Fruit fly (Drosophila melanogaster) whole organism, embryonic: ENCODE measurements around the gene mthl11.

Experiments
- Ada2b ChIP-seq: fragments of 200-800 bp; sonication (Bioruptor generic); IDR thresholded peaks from 2 replicates; pipeline ENCODE4 v1.3.6; 2022; ENCODE audit warnings: missing biosample characterization, missing genetic modification characterization
- Asciz ChIP-seq: fragments of 200-800 bp; sonication (Bioruptor generic); optimal IDR thresholded peaks from 2 replicates; lab custom pipeline; 2017; ENCODE audit warnings: missing biosample characterization, mild to moderate bottlenecking, missing genetic modification characterization, missing genetic modification reagents
- CG10366 ChIP-seq: fragments of 200-800 bp; sonication (Bioruptor generic); IDR thresholded peaks from 2 replicates; pipeline ENCODE4 v1.3.6; 2022; ENCODE audit warnings: missing biosample characterization, missing genetic modification characterization
- CG11696 ChIP-seq: fragments of 200-800 bp; sonication (Bioruptor generic); IDR thresholded peaks from 2 replicates; pipeline ENCODE4 v1.3.6; 2022; ENCODE audit warnings: missing biosample characterization, missing genetic modification characterization
- CG12104 ChIP-seq: fragments of 200-800 bp; sonication (Bioruptor generic); optimal IDR thresholded peaks from 3 replicates; lab custom pipeline; 2016; ENCODE audit warnings: missing biosample characterization, missing genetic modification characterization
- CG13287 ChIP-seq: fragments of 200-800 bp; sonication (Bioruptor generic); IDR thresholded peaks from 2 replicates; pipeline ENCODE4 v1.3.6; 2022; ENCODE audit warnings: missing biosample characterization, missing genetic modification characterization; ENCODE audit not compliant: partially characterized antibody
- CG13624 ChIP-seq: fragments of 200-800 bp; sonication (Bioruptor generic); optimal IDR thresholded peaks from 2 replicates; lab custom pipeline; 2016; ENCODE audit warnings: missing biosample characterization, missing genetic modification characterization
- CG13894 ChIP-seq: fragments of 200-800 bp; sonication (Bioruptor generic); optimal IDR thresholded peaks from 3 replicates; lab custom pipeline; 2018; ENCODE audit warnings: missing biosample characterization, mild to moderate bottlenecking, missing genetic modification characterization, moderate library complexity
- CG1603 ChIP-seq: fragments of 200-800 bp; sonication (Bioruptor generic); optimal IDR thresholded peaks from 2 replicates; lab custom pipeline; 2019; ENCODE audit warnings: missing biosample characterization, mild to moderate bottlenecking, missing genetic modification characterization, moderate library complexity
- CG16863 ChIP-seq: fragments of 200-800 bp; sonication (Bioruptor generic); optimal IDR thresholded peaks from 3 replicates; lab custom pipeline; 2016; ENCODE audit warnings: missing biosample characterization, missing genetic modification characterization
- CG1792 ChIP-seq: fragments of 200-800 bp; sonication (Bioruptor generic); optimal IDR thresholded peaks from 2 replicates; lab custom pipeline; 2016; ENCODE audit warnings: missing biosample characterization, missing genetic modification characterization
- CG2120 ChIP-seq: fragments of 200-800 bp; sonication (Bioruptor generic); optimal IDR thresholded peaks from 3 replicates; lab custom pipeline; 2016; ENCODE audit warnings: missing biosample characterization, missing genetic modification characterization
- CG2712 ChIP-seq: fragments of 200-800 bp; optimal IDR thresholded peaks from 3 replicates; lab custom pipeline; 2019; ENCODE audit warnings: missing biosample characterization, mild to moderate bottlenecking, missing genetic modification characterization, moderate library complexity
- CG31441 ChIP-seq: fragments of 200-800 bp; sonication (Bioruptor generic); IDR thresholded peaks from 2 replicates; pipeline ENCODE4 v1.3.6; 2022; ENCODE audit warnings: missing biosample characterization, missing genetic modification characterization
- CG33557 ChIP-seq: fragments of 200-800 bp; sonication (Bioruptor generic); optimal IDR thresholded peaks from 2 replicates; lab custom pipeline; 2019; ENCODE audit warnings: missing biosample characterization, mild to moderate bottlenecking, missing genetic modification characterization, moderate library complexity
- CG42726 ChIP-seq: fragments of 200-800 bp; sonication (Bioruptor generic); IDR thresholded peaks from 2 replicates; pipeline ENCODE4 v1.3.6; 2022; ENCODE audit warnings: missing biosample characterization, missing genetic modification characterization; ENCODE audit not compliant: partially characterized antibody
- CG6854 ChIP-seq: fragments of 200-800 bp; sonication (Bioruptor generic); optimal IDR thresholded peaks from 3 replicates; lab custom pipeline; 2017; ENCODE audit warnings: missing biosample characterization, mild to moderate bottlenecking, missing genetic modification characterization
- CG7556 ChIP-seq: fragments of 200-800 bp; sonication (Bioruptor generic); optimal IDR thresholded peaks from 2 replicates; lab custom pipeline; 2017; ENCODE audit warnings: missing biosample characterization, mild to moderate bottlenecking, missing genetic modification characterization
- CG7963 ChIP-seq: fragments of 200-800 bp; sonication (Bioruptor generic); IDR thresholded peaks from 3 replicates; pipeline ENCODE4 v1.3.6; 2022; ENCODE audit warnings: missing biosample characterization, missing genetic modification characterization; ENCODE audit not compliant: partially characterized antibody
- CG7987 ChIP-seq: fragments of 200-800 bp; sonication (Bioruptor generic); optimal IDR thresholded peaks from 2 replicates; lab custom pipeline; 2018; ENCODE audit warnings: missing biosample characterization, mild to moderate bottlenecking, missing genetic modification characterization, moderate library complexity
- CG8944 ChIP-seq: fragments of 200-800 bp; sonication (Bioruptor generic); optimal IDR thresholded peaks from 3 replicates; lab custom pipeline; 2016; ENCODE audit warnings: missing biosample characterization, missing genetic modification characterization
- CTCF ChIP-seq: fragments of 200-800 bp; sonication (Bioruptor generic); optimal IDR thresholded peaks from 2 replicates; lab custom pipeline; 2017; ENCODE audit warnings: missing biosample characterization, mild to moderate bottlenecking, missing genetic modification characterization, moderate library complexity
- CrebB ChIP-seq: fragments of 200-800 bp; sonication (Bioruptor generic); optimal IDR thresholded peaks from 3 replicates; lab custom pipeline; 2018; ENCODE audit warnings: missing biosample characterization, mild to moderate bottlenecking, missing genetic modification characterization
- Dip2 ChIP-seq: fragments of 200-800 bp; sonication (Bioruptor generic); IDR thresholded peaks from 2 replicates; pipeline ENCODE4 v1.3.6; 2022; ENCODE audit warnings: missing biosample characterization, missing genetic modification characterization
- Dip3 ChIP-seq: fragments of 200-800 bp; sonication (Bioruptor generic); optimal IDR thresholded peaks from 3 replicates; lab custom pipeline; 2016; ENCODE audit warnings: missing biosample characterization, missing genetic modification characterization
- Ets97D ChIP-seq: fragments of 200-800 bp; sonication (Bioruptor generic); optimal IDR thresholded peaks from 3 replicates; lab custom pipeline; 2016; ENCODE audit warnings: missing biosample characterization, missing genetic modification characterization
- HLHmδ ChIP-seq: fragments of 200-800 bp; sonication (Bioruptor generic); optimal IDR thresholded peaks from 2 replicates; lab custom pipeline; 2018; ENCODE audit warnings: missing biosample characterization, mild to moderate bottlenecking, missing genetic modification characterization, moderate library complexity
- Hr39 ChIP-seq: fragments of >200 bp; optimal IDR thresholded peaks from 2 replicates; lab custom pipeline; 2017
- MBD-R2 ChIP-seq: fragments of 200-800 bp; sonication (Bioruptor generic); IDR thresholded peaks from 2 replicates; pipeline ENCODE4 v1.3.6; 2022; ENCODE audit warnings: missing biosample characterization, missing genetic modification characterization
- MTF-1 ChIP-seq: fragments of 200-800 bp; sonication (Bioruptor generic); optimal IDR thresholded peaks from 2 replicates; lab custom pipeline; 2018; ENCODE audit warnings: missing biosample characterization, mild to moderate bottlenecking, missing genetic modification characterization, borderline replicate concordance
- Mes4 ChIP-seq: fragments of 200-800 bp; sonication (Bioruptor generic); optimal IDR thresholded peaks from 2 replicates; lab custom pipeline; 2016; ENCODE audit warnings: missing biosample characterization, missing genetic modification characterization
- Poxn ChIP-seq: fragments of 200-800 bp; sonication (Bioruptor generic); IDR thresholded peaks from 2 replicates; pipeline ENCODE4 v1.3.6; 2022; ENCODE audit warnings: missing biosample characterization, missing genetic modification characterization
- aop ChIP-seq: fragments of 200-800 bp; sonication (Bioruptor generic); IDR thresholded peaks from 2 replicates; pipeline ENCODE4 v1.3.6; 2022; ENCODE audit warnings: missing biosample characterization, missing genetic modification characterization
- bcd ChIP-seq: fragments of 200-800 bp; sonication (Bioruptor generic); optimal IDR thresholded peaks from 2 replicates; lab custom pipeline; 2017; ENCODE audit warnings: missing biosample characterization, mild to moderate bottlenecking, missing genetic modification characterization
- bowl ChIP-seq: fragments of 200-800 bp; sonication (Bioruptor generic); IDR thresholded peaks from 2 replicates; pipeline ENCODE4 v1.3.6; 2022; ENCODE audit warnings: missing biosample characterization, missing genetic modification characterization
- btn ChIP-seq: fragments of 200-800 bp; sonication (Bioruptor generic); optimal IDR thresholded peaks from 2 replicates; lab custom pipeline; 2016; ENCODE audit warnings: missing biosample characterization, missing genetic modification characterization
- disco-r ChIP-seq: fragments of 200-800 bp; sonication (Bioruptor generic); optimal IDR thresholded peaks from 2 replicates; lab custom pipeline; 2016; ENCODE audit warnings: missing biosample characterization, missing genetic modification characterization
- ftz-f1 ChIP-seq: fragments of 200-800 bp; sonication (Bioruptor generic); optimal IDR thresholded peaks from 2 replicates; lab custom pipeline; 2016; ENCODE audit warnings: missing biosample characterization, missing genetic modification characterization
- gcm2 ChIP-seq: fragments of 200-800 bp; sonication (Bioruptor generic); optimal IDR thresholded peaks from 2 replicates; lab custom pipeline; 2016; ENCODE audit warnings: missing biosample characterization, missing genetic modification characterization
- grn ChIP-seq: fragments of 200-800 bp; sonication (Bioruptor generic); optimal IDR thresholded peaks from 3 replicates; lab custom pipeline; 2017; ENCODE audit warnings: missing biosample characterization, missing genetic modification characterization
- mld ChIP-seq: fragments of 200-800 bp; sonication (Bioruptor generic); IDR thresholded peaks from 3 replicates; pipeline ENCODE4 v1.3.6; 2022; ENCODE audit warnings: missing biosample characterization, missing genetic modification characterization; ENCODE audit not compliant: partially characterized antibody
- nom ChIP-seq: fragments of 200-800 bp; sonication (Bioruptor generic); optimal IDR thresholded peaks from 2 replicates; lab custom pipeline; 2017; ENCODE audit warnings: missing biosample characterization, missing genetic modification characterization, mild to moderate bottlenecking, moderate library complexity, missing genetic modification reagents
- odd ChIP-seq: fragments of 200-800 bp; sonication (Bioruptor generic); optimal IDR thresholded peaks from 2 replicates; lab custom pipeline; 2017; ENCODE audit warnings: missing biosample characterization, mild to moderate bottlenecking, missing genetic modification characterization
- scrt ChIP-seq: fragments of 200-800 bp; sonication (Bioruptor generic); optimal IDR thresholded peaks from 2 replicates; lab custom pipeline; 2018; ENCODE audit warnings: missing biosample characterization, mild to moderate bottlenecking, missing genetic modification characterization, moderate library complexity
- sens ChIP-seq: fragments of 200-800 bp; sonication (Bioruptor generic); peaks from one replicate; lab custom pipeline; 2016; ENCODE audit warnings: missing biosample characterization, missing genetic modification characterization
- shn ChIP-seq: fragments of 200-800 bp; sonication (Bioruptor generic); optimal IDR thresholded peaks from 3 replicates; lab custom pipeline; 2016; ENCODE audit warnings: missing biosample characterization, missing genetic modification characterization
- slbo ChIP-seq: fragments of 200-800 bp; sonication (Bioruptor generic); IDR thresholded peaks from 2 replicates; pipeline ENCODE4 v1.3.6; 2022; ENCODE audit warnings: missing biosample characterization, missing genetic modification characterization
- slou ChIP-seq: fragments of 200-800 bp; sonication (Bioruptor generic); optimal IDR thresholded peaks from 3 replicates; lab custom pipeline; 2016; ENCODE audit warnings: missing biosample characterization, missing genetic modification characterization
- sob ChIP-seq: fragments of 200-800 bp; sonication (Bioruptor generic); IDR thresholded peaks from 2 replicates; pipeline ENCODE4 v1.3.6; 2022; ENCODE audit warnings: missing biosample characterization, missing genetic modification characterization
- sqz ChIP-seq: fragments of 200-800 bp; sonication (Bioruptor generic); optimal IDR thresholded peaks from 3 replicates; lab custom pipeline; 2018; ENCODE audit warnings: missing biosample characterization, mild to moderate bottlenecking, missing genetic modification characterization
- tna ChIP-seq: fragments of 200-800 bp; sonication (Bioruptor generic); IDR thresholded peaks from 2 replicates; pipeline ENCODE4 v1.3.6; 2022; ENCODE audit warnings: missing biosample characterization, missing genetic modification characterization; ENCODE audit not compliant: partially characterized antibody
- tx ChIP-seq: fragments of 200-800 bp; sonication (Bioruptor generic); optimal IDR thresholded peaks from 2 replicates; lab custom pipeline; 2016; ENCODE audit warnings: missing biosample characterization, missing genetic modification characterization
- wek ChIP-seq: fragments of 200-800 bp; sonication (Bioruptor generic); optimal IDR thresholded peaks from 3 replicates; lab custom pipeline; 2018; ENCODE audit warnings: missing biosample characterization, mild to moderate bottlenecking, missing genetic modification characterization, moderate library complexity

Gene mthl11

DNA sequence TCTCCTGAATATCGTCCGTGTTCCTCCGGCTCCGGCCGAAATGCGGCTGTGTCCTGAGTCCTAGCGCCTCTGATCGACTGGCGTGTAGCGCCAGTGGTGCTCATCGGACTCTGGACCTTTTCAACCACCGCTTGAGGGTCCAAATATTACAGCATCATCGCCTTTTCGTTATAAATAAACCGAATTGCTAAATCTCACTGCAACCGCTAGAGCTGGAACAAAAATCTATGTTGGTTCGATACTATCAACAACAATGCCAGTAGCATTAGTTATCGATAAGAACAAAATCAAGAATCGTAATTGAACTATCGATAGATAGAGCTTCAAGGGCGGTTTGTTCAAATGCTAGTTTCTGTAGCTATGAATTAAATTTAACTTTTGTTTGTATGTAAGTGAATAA is 6.2 kb downstream of the mthl11 start, which contains the start of gene CG6325 (continued):
- TF ChIP-seq Asciz (GFP tag; lab: Kevin White, UChicago) (no peak), CG7556 (GFP tag; lab: Kevin White, UChicago) (no peak), CG13894 (no peak), Ets97D (GFP tag; lab: Kevin White, UChicago) (peak; percentile 43), CG42726 (GFP tag; lab: Robert Waterston, UW) (peak; percentile 95), CG31441 (GFP tag; lab: Robert Waterston, UW) (no peak), Ada2b (GFP tag; lab: Robert Waterston, UW) (no peak), Dip3 (no peak), slbo (GFP tag; lab: Robert Waterston, UW) (peak; percentile 32; the same call in 1 of the 2 replicates), grn (GFP tag; lab: Kevin White, UChicago) (no peak), Poxn (GFP tag; lab: Robert Waterston, UW) (no peak), CG10366 (GFP tag; lab: Robert Waterston, UW) (no peak), MBD-R2 (GFP tag; lab: Robert Waterston, UW) (peak; percentile 75), shn (GFP tag; lab: Kevin White, UChicago) (no peak), CG7963 (GFP tag; lab: Robert Waterston, UW) (peak; percentile 98), CG1792 (GFP tag; lab: Kevin White, UChicago) (no peak), odd (GFP tag; lab: Kevin White, UChicago) (no peak), HLHmδ (no peak), sqz (GFP tag; lab: Kevin White, UChicago) (no peak), mld (peak; percentile 99), CrebB (peak; percentile 2), CG13287 (GFP tag; lab: Robert Waterston, UW) (peak; percentile 99), ftz-f1 (peak; percentile 7), CG13624 (GFP tag; lab: Kevin White, UChicago) (peak; percentile 37), CG12104 (GFP tag; lab: Kevin White, UChicago) (no peak), tna (peak; percentile 99), Dip2 (GFP tag; lab: Robert Waterston, UW) (no peak), disco-r (no peak), sens (GFP tag; lab: Kevin White, UChicago) (peak; percentile 82), gcm2 (GFP tag; lab: Kevin White, UChicago) (no peak), slou (GFP tag; lab: Kevin White, UChicago) (no peak), tx (GFP tag; lab: Kevin White, UChicago) (no peak), Mes4 (no peak), bowl (GFP tag; lab: Robert Waterston, UW) (peak; percentile 33; the same call in 1 of the 2 replicates), CG7987 (no peak), CG8944 (GFP tag; lab: Kevin White, UChicago) (no peak), CG6854 (GFP tag; lab: Kevin White, UChicago) (no peak), CG1603 (tag; lab: Kevin White, UChicago) (no peak), scrt (no peak), bcd (GFP tag; lab: Kevin White, UChicago) (no peak), wek (GFP tag; lab: Kevin White, UChicago) (no peak), CG33557 (GFP tag; lab: Kevin White, UChicago) (no peak), CG2120 (GFP tag; lab: Kevin White, UChicago) (peak; percentile 24), MTF-1 (GFP tag; lab: Kevin White, UChicago) (no peak), sob (GFP tag; lab: Robert Waterston, UW) (peak; percentile 61; the same call in 1 of the 2 replicates), CG16863 (GFP tag; lab: Kevin White, UChicago) (no peak), CTCF (GFP tag; lab: Kevin White, UChicago) (no peak), aop (GFP tag; lab: Robert Waterston, UW) (no peak), btn (no peak), CG11696 (GFP tag; lab: Robert Waterston, UW) (no peak), Hr39 (lab: Kevin White, UChicago) (no peak), nom (GFP tag; lab: Kevin White, UChicago) (no peak), CG2712 (no peak)
